Worm (Caenorhabditis elegans) whole organism, late embryonic: ENCODE measurements around the gene T12A2.3.

ENCODE experiments used
- K09A11.1 ChIP-seq: sonication (generic microtip); optimal IDR thresholded peaks from 2 replicates; lab custom pipeline; 2017; ENCODE audit warnings: antibody characterized with exemption, mild to moderate bottlenecking, missing genetic modification characterization, missing compliant biosample characterization; ENCODE audit not compliant: insufficient read depth
- T23F11.4 ChIP-seq: fragments of 200-800 bp; sonication (Bioruptor generic); optimal IDR thresholded peaks from 2 replicates; lab custom pipeline; 2018; ENCODE audit warnings: mild to moderate bottlenecking, missing genetic modification characterization, missing compliant biosample characterization
- ceh-14 ChIP-seq: sonication (generic microtip); optimal IDR thresholded peaks from 2 replicates; lab custom pipeline; 2016; ENCODE audit warnings: missing genotype, missing genetic modification characterization, missing compliant biosample characterization
- ceh-18 ChIP-seq: sonication (generic microtip); optimal IDR thresholded peaks from 2 replicates; lab custom pipeline; 2016; ENCODE audit warnings: missing genetic modification characterization, missing compliant biosample characterization
- ceh-19 ChIP-seq: fragments of 200-800 bp; sonication (Bioruptor generic); optimal IDR thresholded peaks from 2 replicates; lab custom pipeline; 2018; ENCODE audit warnings: mild to moderate bottlenecking, missing genetic modification characterization, missing compliant biosample characterization
- ceh-30 ChIP-seq: fragments of 150-350 bp; optimal IDR thresholded peaks from 2 replicates; lab custom pipeline; 2014; ENCODE audit warnings: missing biosample characterization, missing genetic modification characterization
- ceh-45 ChIP-seq: fragments of 200-800 bp; sonication (Bioruptor generic); IDR thresholded peaks from 2 replicates; pipeline ENCODE4 v1.3.6; 2022; ENCODE audit warnings: missing genetic modification reagents, missing genetic modification characterization, missing compliant biosample characterization
- ceh-6 ChIP-seq: fragments of 200-800 bp; sonication (Bioruptor generic); optimal IDR thresholded peaks from 2 replicates; lab custom pipeline; 2018; ENCODE audit warnings: mild to moderate bottlenecking, missing genetic modification characterization, missing compliant biosample characterization
- ceh-9 ChIP-seq: sonication (generic microtip); optimal IDR thresholded peaks from 2 replicates; lab custom pipeline; 2016; ENCODE audit warnings: mild to moderate bottlenecking, missing genetic modification characterization, inconsistent platforms, missing compliant biosample characterization
- che-1 ChIP-seq: sonication (generic microtip); optimal IDR thresholded peaks from 2 replicates; lab custom pipeline; 2016; ENCODE audit warnings: mild to moderate bottlenecking, missing genetic modification characterization, missing compliant biosample characterization
- elt-2 ChIP-seq: sonication (generic microtip); optimal IDR thresholded peaks from 2 replicates; lab custom pipeline; 2016; ENCODE audit warnings: missing genetic modification reagents, missing genetic modification characterization, missing compliant biosample characterization
- ets-4 ChIP-seq: sonication (generic microtip); optimal IDR thresholded peaks from 2 replicates; lab custom pipeline; 2016; ENCODE audit warnings: missing genetic modification characterization, missing compliant biosample characterization
- eyg-1 ChIP-seq: sonication (generic microtip); optimal IDR thresholded peaks from 2 replicates; lab custom pipeline; 2016; ENCODE audit warnings: missing genotype, missing genetic modification characterization, missing compliant biosample characterization
- fax-1 ChIP-seq: sonication (generic microtip); optimal IDR thresholded peaks from 2 replicates; lab custom pipeline; 2016; ENCODE audit warnings: missing genotype, missing genetic modification characterization, missing compliant biosample characterization
- fkh-6 ChIP-seq: sonication (generic microtip); optimal IDR thresholded peaks from 2 replicates; lab custom pipeline; 2016; ENCODE audit warnings: missing genetic modification characterization, missing compliant biosample characterization
- gmeb-2 ChIP-seq: sonication (generic microtip); optimal IDR thresholded peaks from 2 replicates; lab custom pipeline; 2016; ENCODE audit warnings: missing genetic modification characterization, inconsistent platforms, missing compliant biosample characterization
- hlh-15 ChIP-seq: sonication (generic microtip); optimal IDR thresholded peaks from 2 replicates; lab custom pipeline; 2016; ENCODE audit warnings: missing genetic modification characterization, missing compliant biosample characterization
- hlh-30 ChIP-seq: sonication (generic microtip); optimal IDR thresholded peaks from 2 replicates; lab custom pipeline; 2017; ENCODE audit warnings: antibody characterized with exemption, missing genetic modification characterization, missing compliant biosample characterization; ENCODE audit not compliant: insufficient read depth
- hlh-6 ChIP-seq: sonication (generic microtip); optimal IDR thresholded peaks from 2 replicates; lab custom pipeline; 2016; ENCODE audit warnings: missing genotype, missing genetic modification characterization, missing compliant biosample characterization
- lim-6 ChIP-seq: sonication (generic microtip); optimal IDR thresholded peaks from 2 replicates; lab custom pipeline; 2016; ENCODE audit warnings: missing genetic modification characterization, missing compliant biosample characterization
- mec-3 ChIP-seq: sonication (generic microtip); optimal IDR thresholded peaks from 2 replicates; lab custom pipeline; 2016; ENCODE audit warnings: borderline replicate concordance, missing genetic modification characterization, missing compliant biosample characterization
- nhr-232 ChIP-seq: sonication (generic microtip); optimal IDR thresholded peaks from 2 replicates; lab custom pipeline; 2016; ENCODE audit warnings: missing genetic modification characterization, missing compliant biosample characterization
- npax-4 ChIP-seq: sonication (generic microtip); optimal IDR thresholded peaks from 2 replicates; lab custom pipeline; 2016; ENCODE audit warnings: missing genetic modification characterization, missing compliant biosample characterization
- pag-3 ChIP-seq: sonication (generic microtip); optimal IDR thresholded peaks from 2 replicates; lab custom pipeline; 2016; ENCODE audit warnings: missing compliant biosample characterization, missing genetic modification characterization, borderline replicate concordance
- pat-9 ChIP-seq: fragments of 200-800 bp; sonication (Bioruptor generic); optimal IDR thresholded peaks from 2 replicates; lab custom pipeline; 2018; ENCODE audit warnings: mild to moderate bottlenecking, missing genetic modification characterization, moderate library complexity, missing compliant biosample characterization
- pha-2 ChIP-seq: sonication (generic microtip); optimal IDR thresholded peaks from 2 replicates; lab custom pipeline; 2017; ENCODE audit warnings: mild to moderate bottlenecking, missing genetic modification characterization, missing compliant biosample characterization
- ref-2 ChIP-seq: sonication (generic microtip); optimal IDR thresholded peaks from 2 replicates; lab custom pipeline; 2016; ENCODE audit warnings: missing genetic modification characterization, missing compliant biosample characterization
- rnt-1 ChIP-seq: sonication (generic microtip); optimal IDR thresholded peaks from 2 replicates; lab custom pipeline; 2016; ENCODE audit warnings: missing genetic modification characterization, missing compliant biosample characterization
- sdc-2 ChIP-seq: sonication (generic microtip); optimal IDR thresholded peaks from 2 replicates; lab custom pipeline; 2016; ENCODE audit warnings: missing genotype, missing genetic modification characterization, missing compliant biosample characterization
- sox-2 ChIP-seq: fragments of 200-800 bp; sonication (Bioruptor generic); IDR thresholded peaks from 2 replicates; pipeline ENCODE4 v1.3.6; 2022; ENCODE audit warnings: missing genetic modification reagents, missing genetic modification characterization, missing compliant biosample characterization
- sox-4 ChIP-seq: sonication (generic microtip); optimal IDR thresholded peaks from 2 replicates; lab custom pipeline; 2017; ENCODE audit warnings: mild to moderate bottlenecking, missing genetic modification characterization, inconsistent platforms, missing compliant biosample characterization
- syd-9 ChIP-seq: sonication (generic microtip); optimal IDR thresholded peaks from 2 replicates; lab custom pipeline; 2016; ENCODE audit warnings: mild to moderate bottlenecking, missing genetic modification characterization, moderate library complexity, missing compliant biosample characterization
- unc-3 ChIP-seq, 2 experiments: fragments of 200-800 bp in 1 of 2; sonication (Bioruptor generic) in 1 of 2; sonication (generic microtip) in 1 of 2; conservative IDR thresholded peaks in 1 of 2; optimal IDR thresholded peaks in 1 of 2; 2 replicates each; pipeline versions ENCODE4 v1.3.6 to Lab custom; 2016 to 2022; ENCODE audit warnings: missing compliant biosample characterization in 2 of 2, missing genetic modification characterization in 2 of 2, missing genetic modification reagents in 1 of 2
- ztf-16 ChIP-seq: sonication (generic microtip); optimal IDR thresholded peaks from 2 replicates; lab custom pipeline; 2017; ENCODE audit warnings: missing genetic modification characterization, missing compliant biosample characterization

Gene T12A2.3

ce11 chrIII:6265911-6266310, 25.3 kb downstream of the T12A2.3 start, which contains the start of gene srg-6:
Gene srg-6 (minus strand): TSS chrIII:6266011.
- TF ChIP-seq mec-3 (tag; lab: Kevin White, UChicago) (no peak), elt-2 (tag; lab: Kevin White, UChicago) (no peak), pat-9 (no peak), pha-2 (no peak), lim-6 (tag; lab: Kevin White, UChicago) (no peak), che-1 (tag; lab: Kevin White, UChicago) (no peak), unc-3 (GFP tag; conservative IDR thresholded peaks at IDR 0.05; lab: Robert Waterston, UW) (no peak), unc-3 (tag; optimal IDR thresholded peaks at IDR 0.05; lab: Kevin White, UChicago) (no peak), ceh-19 (GFP tag; lab: Kevin White, UChicago) (no peak), hlh-6 (no peak), ceh-18 (tag; lab: Kevin White, UChicago) (no peak), syd-9 (tag; lab: Kevin White, UChicago) (no peak), sox-4 (tag; lab: Kevin White, UChicago) (no peak), ceh-9 (tag; lab: Kevin White, UChicago) (no peak), T23F11.4 (GFP tag; lab: Kevin White, UChicago) (no peak), gmeb-2 (tag; lab: Kevin White, UChicago) (no peak), nhr-232 (no peak), eyg-1 (tag; lab: Kevin White, UChicago) (no peak), ceh-14 (tag; lab: Kevin White, UChicago) (no peak), pag-3 (tag; lab: Kevin White, UChicago) (no peak)

DNA sequence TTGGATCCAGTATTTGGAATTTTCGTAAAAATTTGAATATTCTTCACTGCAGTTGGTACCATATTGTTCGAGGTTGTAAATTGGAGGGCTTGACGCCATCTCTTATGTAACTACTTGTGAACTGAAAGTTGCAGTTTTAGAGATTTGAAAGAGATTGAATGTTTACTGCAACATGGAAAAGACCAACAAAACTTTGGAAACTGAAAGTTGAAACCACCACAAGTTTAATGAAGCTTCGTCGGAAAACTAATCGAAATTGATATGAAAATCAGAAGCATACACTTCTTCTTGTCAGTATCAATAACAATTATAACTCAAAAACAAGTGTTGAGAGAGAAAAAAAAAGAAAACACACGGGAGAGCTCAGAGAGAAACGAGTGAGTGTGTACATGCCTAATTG, 27.4 kb downstream of the T12A2.3 start, which contains the start of gene srg-7:
Gene srg-7 (minus strand): TSS at position 101 of the 400 bp plus-strand sequence.
- no peak for TF ChIP-seq ceh-30
- TF ChIP-seq unc-3 (GFP tag; conservative IDR thresholded peaks at IDR 0.05; lab: Robert Waterston, UW): no peak
- no peak for TF ChIP-seq unc-3 (tag; optimal IDR thresholded peaks at IDR 0.05; lab: Kevin White, UChicago)

- no peak for TF ChIP-seq rnt-1 (tag; lab: Kevin White, UChicago)
- TF ChIP-seq fax-1 (tag; lab: Kevin White, UChicago): no peak
- TF ChIP-seq gmeb-2 (tag; lab: Kevin White, UChicago): no peak
Measured at ce11 chrIII:6270277-6270676, 29.6 kb downstream of the T12A2.3 start, which contains the start of gene srg-3. Gene srg-3 (minus strand): TSS chrIII:6270377.

DNA sequence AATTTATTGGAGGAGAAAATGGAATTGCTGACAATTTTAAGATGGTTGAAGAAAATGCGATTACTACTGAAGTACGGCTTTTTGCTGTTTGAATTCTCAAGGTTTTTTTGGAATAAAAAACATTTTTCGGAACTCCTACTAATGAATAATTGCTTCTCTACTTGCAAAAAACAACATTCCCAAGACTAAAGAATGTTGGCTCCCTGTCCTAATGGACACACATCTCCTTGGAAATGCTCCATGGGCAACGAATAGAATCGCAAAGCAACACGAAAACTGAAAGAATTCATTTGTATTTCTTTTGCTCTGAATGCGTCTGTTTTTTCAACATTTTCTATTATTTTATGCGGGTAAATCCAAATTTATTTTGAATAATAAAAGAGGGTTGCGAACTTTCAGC, 32.2 kb downstream of the T12A2.3 start, which contains the start of gene C18F10.2:
Gene C18F10.2 (plus strand): TSS at position 301 of the 400 bp plus-strand sequence.
- TF ChIP-seq rnt-1 (tag; lab: Kevin White, UChicago) (no peak), ceh-45 (no peak), ztf-16 (no peak), fkh-6 (no peak), K09A11.1 (tag; lab: Kevin White, UChicago) (no peak), ets-4 (tag; lab: Kevin White, UChicago) (no peak), ref-2 (tag; lab: Kevin White, UChicago) (no peak), ceh-9 (tag; lab: Kevin White, UChicago) (no peak), fax-1 (tag; lab: Kevin White, UChicago) (no peak), sdc-2 (tag; lab: Kevin White, UChicago) (no peak), ceh-6 (GFP tag; lab: Kevin White, UChicago) (no peak), npax-4 (no peak), gmeb-2 (tag; lab: Kevin White, UChicago) (no peak), hlh-15 (tag; lab: Kevin White, UChicago) (no peak), che-1 (tag; lab: Kevin White, UChicago) (no peak), sox-2 (no peak), hlh-30 (no peak), lim-6 (tag; lab: Kevin White, UChicago) (no peak)
